Fruit fly (Drosophila melanogaster) whole organism, pupa: ENCODE data around the gene smp-30.
A peak's percentile ranks its signal among the peaks of the same experiment; 100 is the strongest.

Experiments used
- CG10348 ChIP-seq: fragments of 200-800 bp; sonication (Bioruptor generic); IDR thresholded peaks from 2 replicates; pipeline ENCODE4 v1.3.6; 2022; ENCODE audit warnings: missing biosample characterization, missing genetic modification characterization
- CG12605 ChIP-seq: fragments of 200-800 bp; sonication (Bioruptor generic); IDR thresholded peaks from 2 replicates; pipeline ENCODE4 v1.3.6; 2022; ENCODE audit warnings: missing biosample characterization, missing genetic modification characterization
- CG13204 ChIP-seq: fragments of 200-800 bp; sonication (Bioruptor generic); optimal IDR thresholded peaks from 2 replicates; lab custom pipeline; 2018; ENCODE audit warnings: missing biosample characterization, mild to moderate bottlenecking, missing genetic modification characterization, moderate library complexity
- CG14655 ChIP-seq: fragments of 200-800 bp; sonication (Bioruptor generic); optimal IDR thresholded peaks from 3 replicates; lab custom pipeline; 2017; ENCODE audit warnings: mild to moderate bottlenecking, missing biosample characterization, missing genetic modification reagents, missing genetic modification characterization
- CG15710 ChIP-seq: fragments of 200-800 bp; sonication (Bioruptor generic); optimal IDR thresholded peaks from 2 replicates; lab custom pipeline; 2018; ENCODE audit warnings: missing biosample characterization, mild to moderate bottlenecking, missing genetic modification characterization, moderate library complexity
- CG17806 ChIP-seq: fragments of 200-800 bp; sonication (Bioruptor generic); optimal IDR thresholded peaks from 2 replicates; lab custom pipeline; 2018; ENCODE audit warnings: missing biosample characterization, mild to moderate bottlenecking, missing genetic modification characterization, moderate library complexity
- CG32121 ChIP-seq: fragments of 200-800 bp; sonication (Bioruptor generic); IDR thresholded peaks from 2 replicates; pipeline ENCODE4 v1.3.6; 2022; ENCODE audit warnings: missing biosample characterization, missing genetic modification characterization
- CG34367 ChIP-seq: fragments of 200-800 bp; sonication (Bioruptor generic); optimal IDR thresholded peaks from 2 replicates; lab custom pipeline; 2018; ENCODE audit warnings: missing biosample characterization, mild to moderate bottlenecking, missing genetic modification characterization
- CG4496 ChIP-seq: fragments of 200-800 bp; sonication (Bioruptor generic); IDR thresholded peaks from 3 replicates; pipeline ENCODE4 v1.3.6; 2022; ENCODE audit warnings: missing biosample characterization, missing genetic modification characterization
- CG8159 ChIP-seq: fragments of 200-800 bp; sonication (Bioruptor generic); optimal IDR thresholded peaks from 3 replicates; lab custom pipeline; 2018; ENCODE audit warnings: missing biosample characterization, mild to moderate bottlenecking, missing genetic modification characterization, moderate library complexity
- CG8301 ChIP-seq: fragments of 200-800 bp; sonication (Bioruptor generic); optimal IDR thresholded peaks from 2 replicates; lab custom pipeline; 2018; ENCODE audit warnings: missing biosample characterization, mild to moderate bottlenecking, missing genetic modification characterization
- CG9948 ChIP-seq: fragments of 200-800 bp; sonication (Bioruptor generic); optimal IDR thresholded peaks from 2 replicates; lab custom pipeline; 2018; ENCODE audit warnings: missing biosample characterization, mild to moderate bottlenecking, missing genetic modification characterization, moderate library complexity
- D1 ChIP-seq: fragments of 200-800 bp; sonication (Bioruptor generic); optimal IDR thresholded peaks from 2 replicates; lab custom pipeline; 2018; ENCODE audit warnings: missing biosample characterization, mild to moderate bottlenecking, missing genetic modification characterization, moderate library complexity
- EcR ChIP-seq: fragments of 200-800 bp; sonication (Bioruptor generic); optimal IDR thresholded peaks from 3 replicates; lab custom pipeline; 2019; ENCODE audit warnings: missing biosample characterization, missing genetic modification characterization, mild to moderate bottlenecking, moderate library complexity, missing genetic modification reagents
- Ets98B ChIP-seq: fragments of 200-800 bp; sonication (Bioruptor generic); IDR thresholded peaks from 2 replicates; pipeline ENCODE4 v1.3.6; 2022; ENCODE audit warnings: missing biosample characterization, missing genetic modification characterization
- Pif1A ChIP-seq: fragments of 200-800 bp; sonication (Bioruptor generic); optimal IDR thresholded peaks from 3 replicates; lab custom pipeline; 2016; ENCODE audit warnings: missing biosample characterization, missing genetic modification characterization
- Pif1B ChIP-seq: fragments of 200-800 bp; sonication (Bioruptor generic); optimal IDR thresholded peaks from 3 replicates; lab custom pipeline; 2016; ENCODE audit warnings: missing biosample characterization, missing genetic modification characterization
- Snoo ChIP-seq: fragments of 200-800 bp; sonication (Bioruptor generic); optimal IDR thresholded peaks from 3 replicates; lab custom pipeline; 2017; ENCODE audit warnings: missing biosample characterization, mild to moderate bottlenecking, missing genetic modification characterization, inconsistent platforms
- fd96Ca ChIP-seq: fragments of 200-800 bp; sonication (Bioruptor generic); IDR thresholded peaks from 3 replicates; pipeline ENCODE4 v1.3.6; 2022; ENCODE audit warnings: missing biosample characterization, missing genetic modification characterization
- rn ChIP-seq: fragments of 200-800 bp; sonication (Bioruptor generic); IDR thresholded peaks from 2 replicates; pipeline ENCODE4 v1.3.6; 2022; ENCODE audit warnings: missing biosample characterization, missing genetic modification characterization

Gene smp-30

dm6 chr3R:14736674-14737073 lies 14.4 kb downstream of the smp-30 start:
- TF ChIP-seq CG17806 (tag; lab: Kevin White, UChicago) = no peak
- TF ChIP-seq fd96Ca (GFP tag; lab: Robert Waterston, UW) = 0 out of 3 replicates have a peak, but pooled peaks have one; percentile 12

dm6 chr3R:14736001-14736400 lies 15.0 kb downstream of the smp-30 start:
- TF ChIP-seq Pif1B (GFP tag; lab: Kevin White, UChicago) (no peak), CG8301 (tag; lab: Kevin White, UChicago) (no peak), Pif1A (no peak), CG8159 (tag; lab: Kevin White, UChicago) (no peak), CG15710 (tag; lab: Kevin White, UChicago) (no peak), rn (GFP tag; lab: Robert Waterston, UW) (no peak), CG34367 (tag; lab: Kevin White, UChicago) (no peak), CG32121 (GFP tag; lab: Robert Waterston, UW) (no peak), fd96Ca (GFP tag; lab: Robert Waterston, UW) (no peak), CG9948 (tag; lab: Kevin White, UChicago) (no peak), CG13204 (no peak), CG4496 (GFP tag; lab: Robert Waterston, UW) (no peak)

dm6 chr3R:14734623-14735392 lies 16.2 kb downstream of the smp-30 start:
- TF ChIP-seq CG12605 (GFP tag; lab: Robert Waterston, UW) (peak; percentile 42; the same call in 1 of the 2 replicates), fd96Ca (GFP tag; lab: Robert Waterston, UW) (peak; percentile 45; the same call in 1 of the 3 replicates), CG32121 (GFP tag; lab: Robert Waterston, UW) (peak; percentile 55; the same call in 1 of the 2 replicates), CG9948 (tag; lab: Kevin White, UChicago) (peak; percentile 52), CG8301 (tag; lab: Kevin White, UChicago) (peak; percentile 43), CG8159 (tag; lab: Kevin White, UChicago) (peak; percentile 52), Pif1A (peak; percentile 22), Snoo (tag; lab: Kevin White, UChicago) (no peak), CG10348 (GFP tag; lab: Robert Waterston, UW) (no peak), CG13204 (peak; percentile 42), CG17806 (tag; lab: Kevin White, UChicago) (peak; percentile 30), Pif1B (GFP tag; lab: Kevin White, UChicago) (no peak), CG15710 (tag; lab: Kevin White, UChicago) (no peak), CG4496 (GFP tag; lab: Robert Waterston, UW) (peak; percentile 50), D1 (tag; lab: Kevin White, UChicago) (peak; percentile 15), CG14655 (GFP tag; lab: Kevin White, UChicago) (peak; percentile 40), Ets98B (GFP tag; lab: Robert Waterston, UW) (0 out of 2 replicates have a peak, but pooled peaks have one; percentile 25)

- TF ChIP-seq CG13204 = no peak
- no peak for TF ChIP-seq EcR
- TF ChIP-seq D1 (tag; lab: Kevin White, UChicago) = no peak
- no peak for TF ChIP-seq Ets98B (GFP tag; lab: Robert Waterston, UW)
- no peak for TF ChIP-seq CG34367 (tag; lab: Kevin White, UChicago)
- TF ChIP-seq Snoo (tag; lab: Kevin White, UChicago) = no peak
- no peak for TF ChIP-seq CG10348 (GFP tag; lab: Robert Waterston, UW)
- no peak for TF ChIP-seq CG15710 (tag; lab: Kevin White, UChicago)
- no peak for TF ChIP-seq Pif1B (GFP tag; lab: Kevin White, UChicago)
Measured at dm6 chr3R:14733937-14734336, 17.1 kb downstream of the smp-30 start.

- TF ChIP-seq CG15710 (tag; lab: Kevin White, UChicago) (no peak), CG9948 (tag; lab: Kevin White, UChicago) (no peak), CG17806 (tag; lab: Kevin White, UChicago) (no peak), rn (GFP tag; lab: Robert Waterston, UW) (no peak), CG8301 (tag; lab: Kevin White, UChicago) (no peak), CG14655 (GFP tag; lab: Kevin White, UChicago) (no peak), EcR (no peak), CG10348 (GFP tag; lab: Robert Waterston, UW) (no peak), D1 (tag; lab: Kevin White, UChicago) (no peak), CG13204 (no peak)
Measured at dm6 chr3R:14733425-14733824, 17.6 kb downstream of the smp-30 start.

- TF ChIP-seq CG15710 (tag; lab: Kevin White, UChicago) = no peak
- TF ChIP-seq CG17806 (tag; lab: Kevin White, UChicago) = peak; percentile 14
- TF ChIP-seq CG14655 (GFP tag; lab: Kevin White, UChicago) = peak; percentile 39
- peak; percentile 1 for TF ChIP-seq CG9948 (tag; lab: Kevin White, UChicago)
- no peak for TF ChIP-seq rn (GFP tag; lab: Robert Waterston, UW)
- peak; percentile 14 for TF ChIP-seq EcR
- TF ChIP-seq CG8159 (tag; lab: Kevin White, UChicago) = no peak
Measured at dm6 chr3R:14731781-14732100, 19.3 kb downstream of the smp-30 start.
